Fruit fly (Drosophila melanogaster) whole organism, adult: ENCODE results near the gene fz2.

ENCODE experiments used
- CG11617 ChIP-seq: fragments of 200-800 bp; sonication (Bioruptor generic); optimal IDR thresholded peaks from 2 replicates; lab custom pipeline; 2017; ENCODE audit warnings: mild to moderate bottlenecking, missing biosample characterization, missing genetic modification reagents, missing genetic modification characterization
- CG12768 ChIP-seq: fragments of 200-800 bp; sonication (Bioruptor generic); optimal IDR thresholded peaks from 2 replicates; lab custom pipeline; 2017; ENCODE audit warnings: missing biosample characterization, missing genetic modification characterization, mild to moderate bottlenecking, moderate library complexity, missing genetic modification reagents
- CG1620 ChIP-seq: fragments of 200-800 bp; sonication (Bioruptor generic); optimal IDR thresholded peaks from 2 replicates; lab custom pipeline; 2016; ENCODE audit warnings: missing biosample characterization, missing genetic modification characterization
- CG33017 ChIP-seq: fragments of 200-800 bp; sonication (Bioruptor generic); optimal IDR thresholded peaks from 2 replicates; lab custom pipeline; 2018; ENCODE audit warnings: missing biosample characterization, mild to moderate bottlenecking, missing genetic modification characterization, moderate library complexity
- CG7045 ChIP-seq: fragments of 200-800 bp; sonication (Bioruptor generic); optimal IDR thresholded peaks from 2 replicates; lab custom pipeline; 2017; ENCODE audit warnings: missing biosample characterization, mild to moderate bottlenecking, missing genetic modification characterization
- CG7101 ChIP-seq: fragments of 200-800 bp; sonication (Bioruptor generic); optimal IDR thresholded peaks from 2 replicates; lab custom pipeline; 2018; ENCODE audit warnings: missing biosample characterization, mild to moderate bottlenecking, missing genetic modification characterization, moderate library complexity
- Clk ChIP-seq: fragments of 200-800 bp; sonication (Bioruptor generic); optimal IDR thresholded peaks from 2 replicates; lab custom pipeline; 2017; ENCODE audit warnings: missing biosample characterization, missing genetic modification characterization
- Crg-1 ChIP-seq: fragments of 200-800 bp; sonication (Bioruptor generic); optimal IDR thresholded peaks from 2 replicates; lab custom pipeline; 2016; ENCODE audit warnings: missing biosample characterization, missing genetic modification characterization
- Hr96 ChIP-seq: fragments of 200-800 bp; sonication (Bioruptor generic); optimal IDR thresholded peaks from 2 replicates; lab custom pipeline; 2016; ENCODE audit warnings: missing biosample characterization, missing genetic modification characterization
- cnc ChIP-seq, 2 experiments: fragments of >200 bp; optimal IDR thresholded peaks; 2 replicates each; lab custom pipeline; 2017
- ovo ChIP-seq: fragments of 200-800 bp; sonication (Bioruptor generic); optimal IDR thresholded peaks from 2 replicates; lab custom pipeline; 2016; ENCODE audit warnings: missing biosample characterization, missing genetic modification characterization
- toe ChIP-seq: fragments of 200-800 bp; sonication (Bioruptor generic); optimal IDR thresholded peaks from 2 replicates; lab custom pipeline; 2016; ENCODE audit warnings: missing biosample characterization, missing genetic modification characterization

dm6 chr3L:19268720-19269401, 33.7 kb upstream of the fz2 start, which contains the start of the genes Aldh7A1 and CG14085:
- no peak for TF ChIP-seq ovo (GFP tag; lab: Kevin White, UChicago)
- TF ChIP-seq CG1620 (GFP tag; lab: Kevin White, UChicago): no peak
- TF ChIP-seq CG33017 (tag; lab: Kevin White, UChicago): no peak
- TF ChIP-seq CG7045 (GFP tag; lab: Kevin White, UChicago): no peak
- TF ChIP-seq Crg-1 (GFP tag; lab: Kevin White, UChicago): peak; percentile 11
- no peak for TF ChIP-seq Clk (GFP tag; lab: Kevin White, UChicago)
- no peak for TF ChIP-seq cnc (optimal IDR thresholded peaks at IDR 0.05; lab: Kevin White, UChicago)
- TF ChIP-seq CG11617 (GFP tag; lab: Kevin White, UChicago): no peak
- no peak for TF ChIP-seq toe (GFP tag; lab: Kevin White, UChicago)
- peak; percentile 2 for TF ChIP-seq CG7101 (tag; lab: Kevin White, UChicago)
- peak; percentile 24 for TF ChIP-seq Hr96
- TF ChIP-seq CG12768: peak; percentile 69
